Fruit fly (Drosophila melanogaster) whole organism, embryonic: Measurements from ENCODE around the gene mop.

ENCODE experiments used
- ATbp ChIP-seq: fragments of 200-800 bp; sonication (Bioruptor generic); optimal IDR thresholded peaks from 2 replicates; lab custom pipeline; 2017; ENCODE audit warnings: missing biosample characterization, mild to moderate bottlenecking, missing genetic modification characterization, missing genetic modification reagents
- CG10274 ChIP-seq: fragments of 200-800 bp; sonication (Bioruptor generic); optimal IDR thresholded peaks from 3 replicates; lab custom pipeline; 2017; ENCODE audit warnings: missing biosample characterization, mild to moderate bottlenecking, missing genetic modification characterization
- CG10462 ChIP-seq: fragments of 200-800 bp; sonication (Bioruptor generic); optimal IDR thresholded peaks from 2 replicates; lab custom pipeline; 2016; ENCODE audit warnings: missing biosample characterization, missing genetic modification characterization
- CG12391 ChIP-seq: fragments of 200-800 bp; sonication (Bioruptor generic); optimal IDR thresholded peaks from 3 replicates; lab custom pipeline; 2018; ENCODE audit warnings: missing biosample characterization, mild to moderate bottlenecking, missing genetic modification characterization, moderate library complexity
- CG12744 ChIP-seq: fragments of 200-800 bp; sonication (Bioruptor generic); optimal IDR thresholded peaks from 2 replicates; lab custom pipeline; 2016; ENCODE audit warnings: missing biosample characterization, missing genetic modification characterization
- CG12942 ChIP-seq: fragments of 200-800 bp; sonication (Bioruptor generic); optimal IDR thresholded peaks from 3 replicates; lab custom pipeline; 2016; ENCODE audit warnings: missing biosample characterization, missing genetic modification characterization
- CG13123 ChIP-seq: fragments of 200-800 bp; sonication (Bioruptor generic); optimal IDR thresholded peaks from 2 replicates; lab custom pipeline; 2016; ENCODE audit warnings: missing biosample characterization, missing genetic modification characterization
- CG13287 ChIP-seq: fragments of 200-800 bp; sonication (Bioruptor generic); IDR thresholded peaks from 2 replicates; pipeline ENCODE4 v1.3.6; 2022; ENCODE audit warnings: missing biosample characterization, missing genetic modification characterization; ENCODE audit not compliant: partially characterized antibody
- CG14050 ChIP-seq: fragments of 200-800 bp; sonication (Bioruptor generic); IDR thresholded peaks from 3 replicates; pipeline ENCODE4 v1.3.6; 2022; ENCODE audit warnings: missing biosample characterization, missing genetic modification characterization
- CG16813 ChIP-seq: fragments of 200-800 bp; sonication (Bioruptor generic); IDR thresholded peaks from 3 replicates; pipeline ENCODE4 v1.3.6; 2022; ENCODE audit warnings: missing biosample characterization, missing genetic modification characterization; ENCODE audit not compliant: partially characterized antibody
- CG17385 ChIP-seq: fragments of 200-800 bp; sonication (Bioruptor generic); optimal IDR thresholded peaks from 3 replicates; lab custom pipeline; 2018; ENCODE audit warnings: missing biosample characterization, mild to moderate bottlenecking, missing genetic modification characterization
- CG18599 ChIP-seq: fragments of 200-800 bp; sonication (Bioruptor generic); optimal IDR thresholded peaks from 3 replicates; lab custom pipeline; 2017; ENCODE audit warnings: missing biosample characterization, missing genetic modification characterization, mild to moderate bottlenecking, moderate library complexity, missing genetic modification reagents
- CG2199 ChIP-seq: fragments of 200-800 bp; sonication (Bioruptor generic); IDR thresholded peaks from 3 replicates; pipeline ENCODE4 v1.3.6; 2022; ENCODE audit warnings: missing biosample characterization, missing genetic modification characterization
- CG2202 ChIP-seq: fragments of 200-800 bp; sonication (Bioruptor generic); optimal IDR thresholded peaks from 2 replicates; lab custom pipeline; 2018; ENCODE audit warnings: missing biosample characterization, mild to moderate bottlenecking, missing genetic modification characterization
- CG2875 ChIP-seq: fragments of 200-800 bp; sonication (Bioruptor generic); optimal IDR thresholded peaks from 2 replicates; lab custom pipeline; 2017; ENCODE audit warnings: missing biosample characterization, mild to moderate bottlenecking, missing genetic modification characterization, missing genetic modification reagents
- CG3281 ChIP-seq: fragments of 200-800 bp; sonication (Bioruptor generic); optimal IDR thresholded peaks from 3 replicates; lab custom pipeline; 2017; ENCODE audit warnings: missing biosample characterization, mild to moderate bottlenecking, missing genetic modification characterization
- CG3407 ChIP-seq: fragments of 200-800 bp; sonication (Bioruptor generic); optimal IDR thresholded peaks from 2 replicates; lab custom pipeline; 2018; ENCODE audit warnings: missing biosample characterization, mild to moderate bottlenecking, missing genetic modification characterization
- CG4707 ChIP-seq: fragments of 200-800 bp; sonication (Bioruptor generic); optimal IDR thresholded peaks from 2 replicates; lab custom pipeline; 2018; ENCODE audit warnings: missing biosample characterization, mild to moderate bottlenecking, missing genetic modification characterization, moderate library complexity
- CG6791 ChIP-seq: fragments of 200-800 bp; sonication (Bioruptor generic); IDR thresholded peaks from 3 replicates; pipeline ENCODE4 v1.3.6; 2022; ENCODE audit warnings: missing biosample characterization, missing genetic modification characterization; ENCODE audit not compliant: partially characterized antibody
- CG7745 ChIP-seq: fragments of 200-800 bp; sonication (Bioruptor generic); optimal IDR thresholded peaks from 2 replicates; lab custom pipeline; 2018; ENCODE audit warnings: missing biosample characterization, mild to moderate bottlenecking, missing genetic modification characterization, moderate library complexity
- CG7839 ChIP-seq: fragments of 200-800 bp; sonication (Bioruptor generic); optimal IDR thresholded peaks from 3 replicates; lab custom pipeline; 2018; ENCODE audit warnings: missing biosample characterization, mild to moderate bottlenecking, missing genetic modification characterization, moderate library complexity
- CG9817 ChIP-seq: fragments of 200-800 bp; sonication (Bioruptor generic); optimal IDR thresholded peaks from 2 replicates; lab custom pipeline; 2018; ENCODE audit warnings: missing biosample characterization, mild to moderate bottlenecking, missing genetic modification characterization, moderate library complexity
- Dip3 ChIP-seq: fragments of 200-800 bp; sonication (Bioruptor generic); optimal IDR thresholded peaks from 3 replicates; lab custom pipeline; 2016; ENCODE audit warnings: missing biosample characterization, missing genetic modification characterization
- Dll ChIP-seq: fragments of 200-800 bp; sonication (Bioruptor generic); IDR thresholded peaks from 4 replicates; pipeline ENCODE4 v1.3.6; 2022; ENCODE audit warnings: missing biosample characterization, missing genetic modification characterization; ENCODE audit not compliant: partially characterized antibody
- Max ChIP-seq: fragments of 200-800 bp; sonication (Bioruptor generic); optimal IDR thresholded peaks from 2 replicates; lab custom pipeline; 2016; ENCODE audit warnings: missing biosample characterization, mild to moderate bottlenecking, missing genetic modification characterization
- Mes4 ChIP-seq: fragments of 200-800 bp; sonication (Bioruptor generic); optimal IDR thresholded peaks from 2 replicates; lab custom pipeline; 2016; ENCODE audit warnings: missing biosample characterization, missing genetic modification characterization
- Mrtf ChIP-seq: fragments of 200-800 bp; sonication (Bioruptor generic); IDR thresholded peaks from 3 replicates; pipeline ENCODE4 v1.3.6; 2022; ENCODE audit warnings: missing biosample characterization, missing genetic modification characterization
- Nf-YC ChIP-seq: fragments of 200-800 bp; optimal IDR thresholded peaks from 3 replicates; lab custom pipeline; 2019; ENCODE audit warnings: missing biosample characterization, mild to moderate bottlenecking, missing genetic modification characterization, moderate library complexity
- Oaz ChIP-seq: fragments of 200-800 bp; sonication (Bioruptor generic); IDR thresholded peaks from 2 replicates; pipeline ENCODE4 v1.3.6; 2022; ENCODE audit warnings: missing biosample characterization, missing genetic modification characterization
- Sry-β ChIP-seq: fragments of 200-800 bp; sonication (Bioruptor generic); optimal IDR thresholded peaks from 2 replicates; lab custom pipeline; 2018; ENCODE audit warnings: missing biosample characterization, mild to moderate bottlenecking, missing genetic modification characterization, moderate library complexity
- Sry-δ ChIP-seq: fragments of 200-800 bp; sonication (Bioruptor generic); optimal IDR thresholded peaks from 2 replicates; lab custom pipeline; 2016; ENCODE audit warnings: missing biosample characterization, missing genetic modification characterization
- Stat92E ChIP-seq, 3 experiments: fragments of >200 bp in 2 of 3; fragments of 200-800 bp in 1 of 3; sonication (Bioruptor generic) in 1 of 3; optimal IDR thresholded peaks; 2 replicates each; lab custom pipeline; 2017 to 2019; ENCODE audit warnings: missing biosample characterization in 3 of 3, missing genetic modification characterization in 3 of 3, mild to moderate bottlenecking in 1 of 3, moderate library complexity in 1 of 3
- Vsx1 ChIP-seq: fragments of 200-800 bp; sonication (Bioruptor generic); optimal IDR thresholded peaks from 2 replicates; lab custom pipeline; 2017; ENCODE audit warnings: missing biosample characterization, mild to moderate bottlenecking, missing genetic modification characterization, missing genetic modification reagents
- Xbp1 ChIP-seq: fragments of 200-800 bp; sonication (Bioruptor generic); optimal IDR thresholded peaks from 3 replicates; lab custom pipeline; 2016; ENCODE audit warnings: missing biosample characterization, mild to moderate bottlenecking, missing genetic modification characterization
- YL-1 ChIP-seq: fragments of 200-800 bp; sonication (Bioruptor generic); optimal IDR thresholded peaks from 3 replicates; lab custom pipeline; 2017; ENCODE audit warnings: missing biosample characterization, mild to moderate bottlenecking, missing genetic modification characterization
- btn ChIP-seq: fragments of 200-800 bp; sonication (Bioruptor generic); optimal IDR thresholded peaks from 2 replicates; lab custom pipeline; 2016; ENCODE audit warnings: missing biosample characterization, missing genetic modification characterization
- chif ChIP-seq, 2 experiments: fragments of 200-800 bp; sonication (Bioruptor generic); optimal IDR thresholded peaks; 3 replicates each; lab custom pipeline; 2016; ENCODE audit warnings: missing biosample characterization in 2 of 2, missing genetic modification characterization in 2 of 2
- ci ChIP-seq: fragments of 200-800 bp; sonication (Bioruptor generic); IDR thresholded peaks from 3 replicates; pipeline ENCODE4 v1.3.6; 2022; ENCODE audit warnings: missing biosample characterization, missing genetic modification characterization
- dati ChIP-seq: fragments of 200-800 bp; sonication (Bioruptor generic); IDR thresholded peaks from 2 replicates; pipeline ENCODE4 v1.3.6; 2022; ENCODE audit warnings: missing biosample characterization, missing genetic modification characterization
- dimm ChIP-seq: fragments of 200-800 bp; sonication (Bioruptor generic); IDR thresholded peaks from 2 replicates; pipeline ENCODE4 v1.3.6; 2022; ENCODE audit warnings: missing biosample characterization, missing genetic modification characterization
- grn ChIP-seq: fragments of 200-800 bp; sonication (Bioruptor generic); optimal IDR thresholded peaks from 3 replicates; lab custom pipeline; 2017; ENCODE audit warnings: missing biosample characterization, missing genetic modification characterization
- jing ChIP-seq: fragments of 200-800 bp; sonication (Bioruptor generic); optimal IDR thresholded peaks from 2 replicates; lab custom pipeline; 2018; ENCODE audit warnings: missing biosample characterization, mild to moderate bottlenecking, missing genetic modification characterization
- ken ChIP-seq: fragments of 200-800 bp; sonication (Bioruptor generic); IDR thresholded peaks from 3 replicates; pipeline ENCODE4 v1.3.6; 2022; ENCODE audit warnings: missing biosample characterization, missing genetic modification characterization
- lab ChIP-seq: fragments of 200-800 bp; sonication (Bioruptor generic); optimal IDR thresholded peaks from 3 replicates; lab custom pipeline; 2017; ENCODE audit warnings: missing biosample characterization, missing genetic modification characterization, mild to moderate bottlenecking, moderate library complexity, missing genetic modification reagents
- sd ChIP-seq: fragments of 200-800 bp; sonication (Bioruptor generic); optimal IDR thresholded peaks from 3 replicates; lab custom pipeline; 2018; ENCODE audit warnings: missing biosample characterization, mild to moderate bottlenecking, missing genetic modification characterization, moderate library complexity
- sim ChIP-seq: fragments of 200-800 bp; sonication (Bioruptor generic); IDR thresholded peaks from 2 replicates; pipeline ENCODE4 v1.3.6; 2022; ENCODE audit warnings: missing biosample characterization, missing genetic modification characterization
- slou ChIP-seq: fragments of 200-800 bp; sonication (Bioruptor generic); optimal IDR thresholded peaks from 3 replicates; lab custom pipeline; 2016; ENCODE audit warnings: missing biosample characterization, missing genetic modification characterization
- slp2 ChIP-seq: fragments of 200-800 bp; sonication (Bioruptor generic); optimal IDR thresholded peaks from 2 replicates; lab custom pipeline; 2016; ENCODE audit warnings: missing biosample characterization, missing genetic modification characterization
- vfl ChIP-seq: fragments of 200-800 bp; sonication (Bioruptor generic); optimal IDR thresholded peaks from 2 replicates; lab custom pipeline; 2016; ENCODE audit warnings: missing biosample characterization, missing genetic modification characterization
- yki ChIP-seq: fragments of >200 bp; optimal IDR thresholded peaks from 3 replicates; lab custom pipeline; 2018
- zfh1 ChIP-seq: fragments of 200-800 bp; sonication (Bioruptor generic); IDR thresholded peaks from 3 replicates; pipeline ENCODE4 v1.3.6; 2022; ENCODE audit warnings: missing biosample characterization, missing genetic modification characterization

The mop gene

DNA sequence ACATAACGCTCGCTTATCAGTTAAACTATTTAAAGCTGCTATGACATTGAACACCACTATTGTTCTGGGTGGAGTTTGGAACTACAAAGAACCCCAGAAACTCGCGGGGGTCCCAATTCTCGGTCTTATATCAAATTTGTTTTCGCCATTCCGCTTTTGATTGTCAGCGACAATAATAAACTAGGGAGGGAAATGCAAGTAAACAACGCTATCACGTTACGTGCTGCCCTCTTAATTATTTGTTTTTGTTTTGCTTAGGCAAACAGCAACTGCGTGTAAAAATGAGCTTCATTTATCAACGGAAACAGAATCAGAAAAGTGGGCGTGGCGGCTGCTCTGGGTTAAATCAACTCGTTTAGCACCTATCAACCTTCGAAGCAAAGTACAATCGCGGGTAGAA is 4.3 kb upstream of the mop start (continued):
- no peak for TF ChIP-seq CG12744 (GFP tag; lab: Kevin White, UChicago)
- TF ChIP-seq CG13123 (GFP tag; lab: Kevin White, UChicago): peak; percentile 34
- TF ChIP-seq yki (lab: Kevin White, UChicago): no peak
- TF ChIP-seq lab (GFP tag; lab: Kevin White, UChicago): peak; percentile 63
- no peak for TF ChIP-seq Oaz (GFP tag; lab: Robert Waterston, UW)
- peak; percentile 38 for TF ChIP-seq CG2875 (GFP tag; lab: Kevin White, UChicago)
- peak; percentile 1 for TF ChIP-seq YL-1 (GFP tag; lab: Kevin White, UChicago)
- no peak for TF ChIP-seq chif (GFP tag; optimal IDR thresholded peaks at IDR 0.05; lab: Kevin White, UChicago)
- TF ChIP-seq CG16813 (GFP tag; lab: Robert Waterston, UW): no peak
- peak; percentile 61; the same call in 2 of the 3 replicates for TF ChIP-seq ci (GFP tag; lab: Robert Waterston, UW)
- TF ChIP-seq CG9817: no peak
- no peak for TF ChIP-seq CG13287
- TF ChIP-seq Stat92E (GFP tag; optimal IDR thresholded peaks at IDR 0.05; lab: Kevin White, UChicago): no peak
- no peak for TF ChIP-seq dati
- no peak for TF ChIP-seq sim (GFP tag; lab: Robert Waterston, UW)
- TF ChIP-seq dimm (GFP tag; lab: Robert Waterston, UW): no peak
- TF ChIP-seq CG10274 (GFP tag; lab: Kevin White, UChicago): no peak
- TF ChIP-seq Xbp1 (GFP tag; lab: Kevin White, UChicago): no peak
- TF ChIP-seq grn: no peak
- peak; percentile 59; the same call in 2 of the 3 replicates for TF ChIP-seq zfh1 (GFP tag; lab: Robert Waterston, UW)
- TF ChIP-seq CG18599 (GFP tag; lab: Kevin White, UChicago): peak; percentile 58
- TF ChIP-seq ken: no peak
- no peak for TF ChIP-seq jing (GFP tag; lab: Kevin White, UChicago)
- TF ChIP-seq sd (tag; lab: Kevin White, UChicago): no peak
- no peak for TF ChIP-seq CG2199 (GFP tag; lab: Robert Waterston, UW)
- TF ChIP-seq CG12391 (tag; lab: Kevin White, UChicago): no peak
- peak; percentile 59 for TF ChIP-seq CG2202 (tag; lab: Kevin White, UChicago)
- no peak for TF ChIP-seq slou (GFP tag; lab: Kevin White, UChicago)
- peak; percentile 76 for TF ChIP-seq CG3407
- no peak for TF ChIP-seq CG7745 (tag; lab: Kevin White, UChicago)
- peak; percentile 5 for TF ChIP-seq CG3281 (GFP tag; lab: Kevin White, UChicago)
- TF ChIP-seq Vsx1: peak; percentile 43
- TF ChIP-seq CG12942 (GFP tag; lab: Kevin White, UChicago): peak; percentile 18
- no peak for TF ChIP-seq Nf-YC (tag; lab: Kevin White, UChicago)
- TF ChIP-seq Mrtf (GFP tag; lab: Robert Waterston, UW): no peak
- no peak for TF ChIP-seq vfl (GFP tag; lab: Kevin White, UChicago)
- peak; percentile 42 for TF ChIP-seq CG4707 (GFP tag; lab: Kevin White, UChicago)
- no peak for TF ChIP-seq CG6791 (GFP tag; lab: Robert Waterston, UW)
- peak; percentile 51 for TF ChIP-seq btn (GFP tag; lab: Kevin White, UChicago)
- TF ChIP-seq Mes4 (GFP tag; lab: Kevin White, UChicago): peak; percentile 21
- TF ChIP-seq CG10462 (GFP tag; lab: Kevin White, UChicago): no peak
- no peak for TF ChIP-seq Sry-β (GFP tag; lab: Kevin White, UChicago)
- no peak for TF ChIP-seq CG7839 (tag; lab: Kevin White, UChicago)
- TF ChIP-seq CG17385: no peak
- no peak for TF ChIP-seq slp2 (GFP tag; lab: Kevin White, UChicago)
- TF ChIP-seq Dll: no peak
- no peak for TF ChIP-seq Dip3
- no peak for TF ChIP-seq Sry-δ (GFP tag; lab: Kevin White, UChicago)
- TF ChIP-seq ATbp (GFP tag; lab: Kevin White, UChicago): peak; percentile 74
- no peak for TF ChIP-seq Max (GFP tag; lab: Kevin White, UChicago)
- TF ChIP-seq CG14050 (GFP tag; lab: Robert Waterston, UW): no peak
